Worm (Caenorhabditis elegans): ENCODE data around the gene spl-2.

Gene spl-2

ce11 chrV:9146196-9146595 lies 503 bp downstream of the spl-2 start:
- no peak for TF ChIP-seq jun-1 (tag; optimal IDR thresholded peaks at IDR 0.05)
- TF ChIP-seq mdl-1 (tag; optimal IDR thresholded peaks at IDR 0.05) = no peak
- peak; percentile 90 for TF ChIP-seq elt-2 (tag; optimal IDR thresholded peaks at IDR 0.05)
- no peak for TF ChIP-seq fos-1 (tag; optimal IDR thresholded peaks at IDR 0.05)
- no peak for TF ChIP-seq nhr-237 (tag; optimal IDR thresholded peaks at IDR 0.05)
- TF ChIP-seq efl-1 (optimal IDR thresholded peaks at IDR 0.05) = no peak
- peak in 1 of 2 experiments; percentile 70 for TF ChIP-seq efl-1 (GFP tag; optimal IDR thresholded peaks at IDR 0.05 in 1 of 2)
- TF ChIP-seq nhr-85 (tag) = peak; percentile 23

- TF ChIP-seq blmp-1 (tag; optimal IDR thresholded peaks at IDR 0.05) (peak; percentile 60), elt-3 (tag; optimal IDR thresholded peaks at IDR 0.05) (peak in 2 of 6 experiments; percentile 15 to 53), ces-1 (GFP tag; optimal IDR thresholded peaks at IDR 0.05) (no peak), nhr-20 (tag; optimal IDR thresholded peaks at IDR 0.05) (peak; percentile 74), efl-1 (optimal IDR thresholded peaks at IDR 0.05) (no peak), efl-1 (GFP tag; optimal IDR thresholded peaks at IDR 0.05 in 1 of 2) (peak in 1 of 2 experiments; percentile 73), nhr-71 (tag; optimal IDR thresholded peaks at IDR 0.05) (peak; percentile 14), lin-14 (GFP tag; optimal IDR thresholded peaks at IDR 0.05) (peak; percentile 19), nhr-85 (tag) (peak; percentile 27), pqm-1 (tag; optimal IDR thresholded peaks at IDR 0.05) (no peak), fkh-8 (tag; optimal IDR thresholded peaks at IDR 0.05) (no peak), snu-23 (GFP tag; optimal IDR thresholded peaks at IDR 0.05) (no peak), alr-1 (tag; optimal IDR thresholded peaks at IDR 0.05; ENCODE audit: borderline replicate concordance) (no peak), irx-1 (tag; optimal IDR thresholded peaks at IDR 0.05) (no peak)
Observed at ce11 chrV:9143896-9144295, 2.8 kb downstream of the spl-2 start.

- TF ChIP-seq nhr-12 (tag; optimal IDR thresholded peaks at IDR 0.05) = no peak
- no peak for TF ChIP-seq unc-62 (GFP tag; optimal IDR thresholded peaks at IDR 0.05)
- no peak for TF ChIP-seq mab-9 (GFP tag; IDR thresholded peaks at IDR 0.05)
- TF ChIP-seq nhr-85 (tag) = no peak
- no peak for TF ChIP-seq nhr-19 (GFP tag; conservative IDR thresholded peaks at IDR 0.05)
- TF ChIP-seq ztf-4 (tag; optimal IDR thresholded peaks at IDR 0.05) = no peak
- TF ChIP-seq unc-98 (GFP tag; IDR thresholded peaks at IDR 0.05) = no peak
- TF ChIP-seq efl-3 (GFP tag; optimal IDR thresholded peaks at IDR 0.05) = no peak
- no peak for TF ChIP-seq fkh-10 (GFP tag; optimal IDR thresholded peaks at IDR 0.05)
- TF ChIP-seq nhr-76 (tag; optimal IDR thresholded peaks at IDR 0.05) = no peak
- TF ChIP-seq xbp-1 (tag; optimal IDR thresholded peaks at IDR 0.05) = no peak
- TF ChIP-seq vab-15 (tag; optimal IDR thresholded peaks at IDR 0.05) = no peak
- no peak for TF ChIP-seq unc-130 (tag; optimal IDR thresholded peaks at IDR 0.05)
- no peak for TF ChIP-seq snpc-4 (tag; optimal IDR thresholded peaks at IDR 0.05)
- no peak for TF ChIP-seq irx-1 (tag; optimal IDR thresholded peaks at IDR 0.05)
- no peak for TF ChIP-seq hlh-17 (GFP tag; optimal IDR thresholded peaks at IDR 0.05; ENCODE audit: borderline replicate concordance)
- TF ChIP-seq lsy-2 (tag; optimal IDR thresholded peaks at IDR 0.05) = no peak
Observed at ce11 chrV:9141297-9141696, 5.4 kb downstream of the spl-2 start, which contains the start of gene pitr-3. Gene pitr-3 (minus strand): TSS chrV:9141397.

- TF ChIP-seq C34B4.2 (tag; optimal IDR thresholded peaks at IDR 0.05) = no peak
Observed at ce11 chrV:9137618-9138017, 9.1 kb downstream of the spl-2 start, which contains the start of gene pitr-2. Gene pitr-2 (minus strand): TSS chrV:9137718.

ce11 chrV:9133950-9134349 lies 12.7 kb downstream of the spl-2 start, which contains the start of gene B0222.1:
Gene B0222.1 (plus strand): TSS chrV:9134255.
- TF ChIP-seq nhr-11 (tag; optimal IDR thresholded peaks at IDR 0.05) (peak; percentile 59), nhr-71 (tag; optimal IDR thresholded peaks at IDR 0.05) (peak; percentile 72), tbx-2 (tag; optimal IDR thresholded peaks at IDR 0.05) (no peak), nhr-20 (tag; optimal IDR thresholded peaks at IDR 0.05) (peak; percentile 79), efl-1 (optimal IDR thresholded peaks at IDR 0.05) (no peak), efl-1 (GFP tag; optimal IDR thresholded peaks at IDR 0.05 in 1 of 2) (no peak), lin-14 (GFP tag; optimal IDR thresholded peaks at IDR 0.05) (peak; percentile 6), swsn-7 (tag; optimal IDR thresholded peaks at IDR 0.05) (peak; percentile 3), sox-4 (tag; optimal IDR thresholded peaks at IDR 0.05) (peak; percentile 9), fkh-8 (tag; optimal IDR thresholded peaks at IDR 0.05) (peak; percentile 95), egl-13 (tag; optimal IDR thresholded peaks at IDR 0.05) (no peak), pax-3 (tag; optimal IDR thresholded peaks at IDR 0.05) (peak; percentile 10), dsc-1 (tag; optimal IDR thresholded peaks at IDR 0.05) (peak; percentile 29), nhr-47 (tag; optimal IDR thresholded peaks at IDR 0.05) (peak; percentile 62)

Data from whole organism, L1 larva.